Worm (Caenorhabditis elegans): ENCODE data around the gene bkip-1.

The bkip-1 gene

DNA sequence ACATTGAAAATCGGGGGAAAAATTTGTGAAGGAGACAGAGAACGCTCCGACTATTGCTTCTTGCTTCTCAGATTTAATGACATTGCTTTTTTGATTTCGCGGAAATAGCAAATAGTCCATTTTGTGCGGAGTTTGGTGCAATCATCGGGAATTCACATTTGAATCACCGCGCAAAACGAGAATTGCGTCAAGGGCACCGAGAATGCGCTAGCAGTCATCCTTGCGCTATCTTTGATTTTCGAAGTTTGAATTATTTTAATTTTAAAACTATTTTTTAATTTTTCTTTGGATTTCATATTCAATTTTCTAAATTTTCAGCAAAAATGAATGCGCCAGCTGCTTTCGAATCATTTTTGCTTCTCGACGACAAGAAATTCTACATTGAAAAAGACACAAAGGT is 41.3 kb upstream of the bkip-1 start, which contains the start of gene rpb-11 (continued):
- TF ChIP-seq snpc-4 (tag; optimal IDR thresholded peaks at IDR 0.05): peak; percentile 92

DNA sequence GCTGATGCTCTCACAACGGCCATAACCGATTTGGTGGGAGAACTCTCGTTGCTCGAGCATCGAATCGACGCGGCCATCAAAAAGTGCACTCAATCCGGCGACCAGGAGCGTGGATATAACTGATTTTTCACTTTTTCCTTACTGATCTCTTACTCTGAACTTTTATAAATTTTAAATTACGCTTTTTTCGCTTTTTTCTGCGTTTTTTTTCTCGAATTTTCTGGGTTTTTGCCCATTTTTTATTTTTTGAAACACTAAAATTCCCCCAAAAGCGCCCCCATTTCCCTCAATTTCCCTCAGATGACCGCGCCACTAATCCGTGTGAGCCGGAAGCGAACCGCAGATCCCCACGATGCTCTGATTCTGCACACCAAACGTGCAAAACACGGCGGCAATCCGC is 40.6 kb upstream of the bkip-1 start, which contains the start of gene W01G7.4:
W01G7.4 (plus strand) TSS at position 301 of the 400 bp plus-strand sequence.
- TF ChIP-seq mdl-1 (tag; optimal IDR thresholded peaks at IDR 0.05) (no peak), elt-3 (tag; optimal IDR thresholded peaks at IDR 0.05) (no peak), fos-1 (tag; optimal IDR thresholded peaks at IDR 0.05) (no peak), eor-1 (tag; optimal IDR thresholded peaks at IDR 0.05) (no peak)

DNA sequence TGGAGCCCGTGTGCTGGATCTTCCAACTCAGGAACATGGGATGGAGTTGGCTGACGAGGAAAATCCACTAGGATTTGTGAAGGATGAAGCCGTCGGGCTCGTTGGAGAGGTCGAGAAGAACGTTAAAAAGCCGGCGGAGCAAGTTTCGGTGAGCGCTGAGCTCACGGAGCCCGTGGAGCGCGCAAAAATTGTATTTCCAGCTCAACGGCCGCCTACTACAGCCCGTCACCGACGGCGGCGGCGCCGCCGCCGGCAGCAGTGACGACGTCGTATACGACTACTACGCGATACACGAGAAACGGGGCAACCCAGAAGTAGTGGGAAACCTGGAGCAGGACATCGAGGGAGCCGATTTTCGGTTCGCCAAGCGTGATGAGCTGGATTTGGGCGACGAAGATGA is 40.2 kb upstream of the bkip-1 start:
- no peak for TF ChIP-seq zag-1 (tag; optimal IDR thresholded peaks at IDR 0.05)
- no peak for TF ChIP-seq nhr-28 (tag; optimal IDR thresholded peaks at IDR 0.05)
- TF ChIP-seq nhr-67 (tag; optimal IDR thresholded peaks at IDR 0.05): no peak
- TF ChIP-seq unc-39 (tag; optimal IDR thresholded peaks at IDR 0.05): no peak
- no peak for TF ChIP-seq mml-1 (tag; optimal IDR thresholded peaks at IDR 0.05)
- TF ChIP-seq pqm-1 (tag; optimal IDR thresholded peaks at IDR 0.05): no peak
- no peak for TF ChIP-seq sea-2 (GFP tag; optimal IDR thresholded peaks at IDR 0.05)
- TF ChIP-seq ceh-9 (tag; optimal IDR thresholded peaks at IDR 0.05): no peak
- TF ChIP-seq nhr-23 (tag; optimal IDR thresholded peaks at IDR 0.05): no peak
- TF ChIP-seq snpc-4 (tag; optimal IDR thresholded peaks at IDR 0.05): no peak
- no peak for TF ChIP-seq hmg-11 (tag; optimal IDR thresholded peaks at IDR 0.05)

DNA sequence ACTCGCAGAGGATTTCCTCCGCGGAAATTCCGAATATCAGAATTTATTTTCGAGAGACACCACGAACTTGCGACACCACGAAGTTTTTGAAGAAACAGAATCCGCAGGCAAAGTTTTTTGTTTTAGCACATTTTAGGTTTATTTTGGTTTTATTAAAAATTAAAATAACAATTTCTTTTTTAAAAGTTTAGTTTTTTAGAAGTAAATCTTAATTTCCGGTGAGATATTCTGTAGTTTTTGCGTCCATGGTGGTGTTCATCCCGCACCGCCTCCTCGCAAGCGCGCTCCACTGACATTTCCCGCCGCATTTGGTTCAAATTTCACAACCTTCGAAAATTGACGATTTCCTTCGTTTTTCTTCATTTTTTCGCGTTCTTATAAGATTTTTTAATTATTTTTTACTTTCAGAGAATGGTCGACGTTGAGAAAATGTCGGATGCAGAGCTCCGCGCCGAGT is 38.0 kb upstream of the bkip-1 start, which contains the start of gene lem-2:
lem-2 (plus strand) TSS at position 407 of the 457 bp plus-strand sequence.
- peak; percentile 63 for TF ChIP-seq nfya-1 (tag; optimal IDR thresholded peaks at IDR 0.05; ENCODE audit: insufficient read depth)
- no peak for TF ChIP-seq unc-62 (GFP tag; optimal IDR thresholded peaks at IDR 0.05)
- TF ChIP-seq sea-2 (GFP tag; optimal IDR thresholded peaks at IDR 0.05): no peak
- TF ChIP-seq skn-1 (tag; optimal IDR thresholded peaks at IDR 0.05): no peak
- no peak for TF ChIP-seq elt-3 (tag; optimal IDR thresholded peaks at IDR 0.05)
- no peak for TF ChIP-seq egl-27 (tag; optimal IDR thresholded peaks at IDR 0.05)
- no peak for TF ChIP-seq unc-39 (tag; optimal IDR thresholded peaks at IDR 0.05)
- TF ChIP-seq fos-1 (tag; optimal IDR thresholded peaks at IDR 0.05): no peak
- TF ChIP-seq fkh-2 (tag; optimal IDR thresholded peaks at IDR 0.05): no peak
- peak; percentile 13 for TF ChIP-seq nhr-77 (tag; optimal IDR thresholded peaks at IDR 0.05)
- TF ChIP-seq hmg-11 (tag; optimal IDR thresholded peaks at IDR 0.05): peak; percentile 30
- peak; percentile 2 for TF ChIP-seq tbx-2 (tag; optimal IDR thresholded peaks at IDR 0.05)
- no peak for TF ChIP-seq nhr-67 (tag; optimal IDR thresholded peaks at IDR 0.05)
- TF ChIP-seq zag-1 (tag; optimal IDR thresholded peaks at IDR 0.05): no peak
- no peak for TF ChIP-seq mdl-1 (tag; optimal IDR thresholded peaks at IDR 0.05)
- TF ChIP-seq fkh-10 (GFP tag; optimal IDR thresholded peaks at IDR 0.05): no peak
- TF ChIP-seq ceh-28 (tag; optimal IDR thresholded peaks at IDR 0.05): peak; percentile 24
- TF ChIP-seq ceh-82 (tag; optimal IDR thresholded peaks at IDR 0.05): no peak
- no peak for TF ChIP-seq ceh-9 (tag; optimal IDR thresholded peaks at IDR 0.05)
- TF ChIP-seq nhr-12 (tag; optimal IDR thresholded peaks at IDR 0.05): no peak
- no peak for TF ChIP-seq ceh-16 (tag; optimal IDR thresholded peaks at IDR 0.05)
- TF ChIP-seq ztf-4 (tag; optimal IDR thresholded peaks at IDR 0.05): no peak
- no peak for TF ChIP-seq nhr-28 (tag; optimal IDR thresholded peaks at IDR 0.05)
- no peak for TF ChIP-seq mml-1 (tag; optimal IDR thresholded peaks at IDR 0.05)
- no peak for TF ChIP-seq eor-1 (tag; optimal IDR thresholded peaks at IDR 0.05)
- TF ChIP-seq nhr-76 (tag; optimal IDR thresholded peaks at IDR 0.05): no peak
- TF ChIP-seq elt-2 (tag; optimal IDR thresholded peaks at IDR 0.05): peak; percentile 47
- TF ChIP-seq pha-4 (tag; optimal IDR thresholded peaks at IDR 0.05): peak; percentile 67
- TF ChIP-seq lin-39 (tag; optimal IDR thresholded peaks at IDR 0.05): peak; percentile 41
- no peak for TF ChIP-seq ztf-11 (tag; optimal IDR thresholded peaks at IDR 0.05)
- no peak for TF ChIP-seq nhr-237 (tag; optimal IDR thresholded peaks at IDR 0.05)
- no peak for TF ChIP-seq elt-1 (tag; optimal IDR thresholded peaks at IDR 0.05)
- peak; percentile 54 for TF ChIP-seq nhr-23 (tag; optimal IDR thresholded peaks at IDR 0.05)
- no peak for TF ChIP-seq aly-2 (tag; optimal IDR thresholded peaks at IDR 0.05)
- peak; percentile 27 for TF ChIP-seq R02D3.7 (tag; optimal IDR thresholded peaks at IDR 0.05)
- TF ChIP-seq ama-1 (optimal IDR thresholded peaks at IDR 0.05): no peak
- peak; percentile 15 for TF ChIP-seq nhr-11 (tag; optimal IDR thresholded peaks at IDR 0.05)
- no peak for TF ChIP-seq nhr-43 (tag; optimal IDR thresholded peaks at IDR 0.05; ENCODE audit: poor library complexity, severe bottlenecking)
- no peak for TF ChIP-seq egl-5 (tag; optimal IDR thresholded peaks at IDR 0.05)
- no peak for TF ChIP-seq ZK546.5 (tag; optimal IDR thresholded peaks at IDR 0.05)
- TF ChIP-seq pqm-1 (tag; optimal IDR thresholded peaks at IDR 0.05): no peak
- peak; percentile 81 for TF ChIP-seq snpc-4 (tag; optimal IDR thresholded peaks at IDR 0.05)
- no peak for TF ChIP-seq daf-12 (tag; optimal IDR thresholded peaks at IDR 0.05)
- TF ChIP-seq jun-1 (tag; optimal IDR thresholded peaks at IDR 0.05): peak; percentile 34
- TF ChIP-seq nhr-25 (tag; optimal IDR thresholded peaks at IDR 0.05): peak; percentile 6
- peak; percentile 86 for TF ChIP-seq lin-15B (tag; optimal IDR thresholded peaks at IDR 0.05)
